Fruit fly (Drosophila melanogaster): ENCODE measurements around the gene Myo61F.

Gene Myo61F

DNA sequence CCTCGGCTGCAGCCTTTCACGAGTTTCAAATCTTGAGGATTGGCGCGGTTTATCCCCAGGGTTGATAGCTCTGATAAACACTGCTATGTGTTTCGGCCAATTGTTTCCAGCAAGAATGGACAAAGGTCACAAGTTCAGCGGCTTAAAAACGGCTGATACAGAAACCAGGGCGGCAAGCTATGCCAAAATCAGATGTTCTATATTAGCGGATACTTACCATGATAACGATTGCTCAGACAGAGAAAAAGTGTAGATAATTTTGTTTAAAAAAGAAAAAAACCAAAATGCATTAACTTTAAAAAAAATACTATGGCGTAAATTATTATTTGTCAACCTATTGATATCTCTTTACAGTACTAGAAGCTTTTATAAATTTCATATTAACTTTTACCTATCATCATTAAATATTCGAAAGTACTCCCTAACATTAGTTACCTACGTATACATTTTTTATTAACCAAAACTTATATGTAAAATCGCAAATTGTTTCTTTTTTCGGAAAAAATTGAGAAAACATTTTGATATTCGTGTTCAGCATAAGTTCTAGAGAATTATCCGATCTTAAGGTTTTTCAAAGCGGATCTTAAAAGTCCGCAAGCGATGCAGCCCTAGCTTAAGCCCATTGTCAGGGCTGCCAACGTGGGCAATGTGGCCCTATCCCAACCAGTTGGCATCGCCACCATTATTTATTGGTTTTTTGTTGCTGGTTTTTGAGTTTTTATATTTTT is 5.1 kb upstream of the Myo61F start, which contains the start of the genes sturkopf and Herc4 (continued):
- TF ChIP-seq HmgZ (tag; optimal IDR thresholded peaks at IDR 0.05): peak; percentile 30
- peak; percentile 50; the same call in 1 of the 3 replicates for TF ChIP-seq Dbx (GFP tag; IDR thresholded peaks at IDR 0.05)
- no peak for TF ChIP-seq CG8359 (GFP tag; optimal IDR thresholded peaks at IDR 0.05; ENCODE audit: borderline replicate concordance)
- TF ChIP-seq CG4282 (GFP tag; optimal IDR thresholded peaks at IDR 0.05): no peak
- TF ChIP-seq kay (GFP tag; optimal IDR thresholded peaks at IDR 0.05): peak; percentile 77
- peak; percentile 88 for TF ChIP-seq gem (tag; optimal IDR thresholded peaks at IDR 0.05)
- TF ChIP-seq CG3065 (GFP tag; optimal IDR thresholded peaks at IDR 0.05): no peak
- peak; percentile 78 for TF ChIP-seq grau (tag; optimal IDR thresholded peaks at IDR 0.05)
- TF ChIP-seq bcd (GFP tag; optimal IDR thresholded peaks at IDR 0.05): peak; percentile 86
- no peak for TF ChIP-seq abd-A (tag; optimal IDR thresholded peaks at IDR 0.05)
- peak in 1 of 2 experiments; percentile 21 for TF ChIP-seq tll (GFP tag; optimal IDR thresholded peaks at IDR 0.05)
- no peak for TF ChIP-seq gsb-n (tag; optimal IDR thresholded peaks at IDR 0.05)
- TF ChIP-seq Taf1 (GFP tag; IDR thresholded peaks at IDR 0.05): peak; percentile 10; the same call in 1 of the 2 replicates
- peak; percentile 44 for TF ChIP-seq slou (GFP tag; optimal IDR thresholded peaks at IDR 0.05)
- TF ChIP-seq gsb (GFP tag; IDR thresholded peaks at IDR 0.05): peak; percentile 39; the same call in 1 of the 2 replicates
- peak; percentile 84 for TF ChIP-seq CG18262 (tag; optimal IDR thresholded peaks at IDR 0.05)
- peak; percentile 36 for TF ChIP-seq run (tag; optimal IDR thresholded peaks at IDR 0.05)
- peak; percentile 66 for TF ChIP-seq CG10209 (GFP tag; optimal IDR thresholded peaks at IDR 0.05)
- TF ChIP-seq CG4854 (GFP tag; optimal IDR thresholded peaks at IDR 0.05): no peak
- TF ChIP-seq CHES-1-like (GFP tag; optimal IDR thresholded peaks at IDR 0.05): peak; percentile 74
- TF ChIP-seq tin (GFP tag; optimal IDR thresholded peaks at IDR 0.05): peak; percentile 61
- 0 out of 3 replicates have a peak, but pooled peaks have one; percentile 23 for TF ChIP-seq CG11560 (tag; IDR thresholded peaks at IDR 0.05)
- TF ChIP-seq Bdp1 (GFP tag; optimal IDR thresholded peaks at IDR 0.05): peak; percentile 51
- TF ChIP-seq repo (GFP tag; optimal IDR thresholded peaks at IDR 0.05): no peak
- peak; percentile 70 to 90 for TF ChIP-seq dpn (GFP tag; optimal IDR thresholded peaks at IDR 0.05)
- peak; percentile 79 for TF ChIP-seq Meics (GFP tag; optimal IDR thresholded peaks at IDR 0.05)
- peak; percentile 38 for TF ChIP-seq ewg (GFP tag; optimal IDR thresholded peaks at IDR 0.05)
- peak; percentile 51 for TF ChIP-seq CG13894 (tag; optimal IDR thresholded peaks at IDR 0.05)
- TF ChIP-seq Vsx1 (GFP tag; optimal IDR thresholded peaks at IDR 0.05): no peak
- peak; percentile 56 for TF ChIP-seq ab (GFP tag; optimal IDR thresholded peaks at IDR 0.05)
- TF ChIP-seq CG17328 (GFP tag; IDR thresholded peaks at IDR 0.05): peak; percentile 51; the same call in 1 of the 2 replicates
- TF ChIP-seq danr (GFP tag; IDR thresholded peaks at IDR 0.05): peak; percentile 43; the same call in 1 of the 2 replicates
- peak; percentile 67 for TF ChIP-seq org-1 (GFP tag; optimal IDR thresholded peaks at IDR 0.05)
- 0 out of 2 replicates have a peak, but pooled peaks have one; percentile 21 for TF ChIP-seq ap (GFP tag; IDR thresholded peaks at IDR 0.05)
- peak; percentile 49 for TF ChIP-seq caup (GFP tag; optimal IDR thresholded peaks at IDR 0.05; ENCODE audit: severe bottlenecking)
- TF ChIP-seq Aef1 (GFP tag; IDR thresholded peaks at IDR 0.05): peak; percentile 65
- TF ChIP-seq CG14050 (GFP tag; IDR thresholded peaks at IDR 0.05): no peak
- peak; percentile 65; the same call in 1 of the 2 replicates for TF ChIP-seq lmd (GFP tag; IDR thresholded peaks at IDR 0.05)
- TF ChIP-seq Poxn (GFP tag; IDR thresholded peaks at IDR 0.05): peak; percentile 42; the same call in 1 of the 2 replicates
- peak; percentile 89 for TF ChIP-seq Side (GFP tag; optimal IDR thresholded peaks at IDR 0.05)
- TF ChIP-seq Fer2 (tag; optimal IDR thresholded peaks at IDR 0.05): peak; percentile 31
- TF ChIP-seq lbe (GFP tag; optimal IDR thresholded peaks at IDR 0.05): no peak
- TF ChIP-seq twi (tag; optimal IDR thresholded peaks at IDR 0.05): peak; percentile 43
- TF ChIP-seq NK7.1 (GFP tag; optimal IDR thresholded peaks at IDR 0.05): peak; percentile 32
- TF ChIP-seq CG10147 (GFP tag; optimal IDR thresholded peaks at IDR 0.05): peak; percentile 55
- peak; percentile 100 for TF ChIP-seq CG13775 (GFP tag; optimal IDR thresholded peaks at IDR 0.05)
- no peak for TF ChIP-seq usp (GFP tag; optimal IDR thresholded peaks at IDR 0.05)
- peak; percentile 75 for TF ChIP-seq dm (GFP tag; optimal IDR thresholded peaks at IDR 0.05)
- TF ChIP-seq CG3995 (GFP tag; optimal IDR thresholded peaks at IDR 0.05): no peak

Measured in whole organism, embryonic.